Fruit fly (Drosophila melanogaster): ENCODE measurements around the gene CG4455.

The CG4455 gene

dm6 chr2L:16352585-16353580 is at the start of gene CG4455, which contains the start of the genes Hyls1 and chif:
TSS of gene CG4455 (plus strand) at chr2L:16352934.
TSS of gene Hyls1 (minus strand) at chr2L:16352628.
TSS of gene chif (minus strand) at chr2L:16352628.
- TF ChIP-seq CG17801 (GFP tag; optimal IDR thresholded peaks at IDR 0.05; ENCODE audit: partially characterized antibody) = peak; percentile 22

- peak; percentile 84 for TF ChIP-seq CG17801 (GFP tag; optimal IDR thresholded peaks at IDR 0.05; ENCODE audit: partially characterized antibody)
Measured at dm6 chr2L:16307026-16307703, 45.6 kb upstream of the CG4455 start, which contains the start of the genes CG5861 and Syx5. TSS of gene CG5861 (minus strand) at chr2L:16307298. TSS of gene Syx5 (plus strand) at chr2L:16307346.

dm6 chr2L:16310648-16311047 is 42.1 kb upstream of the CG4455 start, which contains the start of the genes cni and fzy:
TSS of gene cni (minus strand) at chr2L:16310726.
TSS of gene fzy (plus strand) at chr2L:16310956.
- TF ChIP-seq CG17801 (GFP tag; optimal IDR thresholded peaks at IDR 0.05; ENCODE audit: partially characterized antibody) = peak; percentile 23

- TF ChIP-seq CG17801 (GFP tag; optimal IDR thresholded peaks at IDR 0.05; ENCODE audit: partially characterized antibody) = peak; percentile 71
Measured at dm6 chr2L:16315027-16315426, 37.7 kb upstream of the CG4455 start.

- no peak for TF ChIP-seq CG17801 (GFP tag; optimal IDR thresholded peaks at IDR 0.05; ENCODE audit: partially characterized antibody)
Measured at dm6 chr2L:16315844-16316243, 36.9 kb upstream of the CG4455 start.

- TF ChIP-seq CG17801 (GFP tag; optimal IDR thresholded peaks at IDR 0.05; ENCODE audit: partially characterized antibody) = no peak
Measured at dm6 chr2L:16316410-16316809, 36.3 kb upstream of the CG4455 start.

dm6 chr2L:16317131-16317530 is 35.6 kb upstream of the CG4455 start:
- TF ChIP-seq CG17801 (GFP tag; optimal IDR thresholded peaks at IDR 0.05; ENCODE audit: partially characterized antibody) = no peak

- no peak for TF ChIP-seq CG17801 (GFP tag; optimal IDR thresholded peaks at IDR 0.05; ENCODE audit: partially characterized antibody)
Measured at dm6 chr2L:16317777-16318610, 34.7 kb upstream of the CG4455 start.

- no peak for TF ChIP-seq CG17801 (GFP tag; optimal IDR thresholded peaks at IDR 0.05; ENCODE audit: partially characterized antibody)
Measured at dm6 chr2L:16319743-16320142, 33.0 kb upstream of the CG4455 start.

- TF ChIP-seq CG17801 (GFP tag; optimal IDR thresholded peaks at IDR 0.05; ENCODE audit: partially characterized antibody) = no peak
Measured at dm6 chr2L:16320428-16320827, 32.3 kb upstream of the CG4455 start.

dm6 chr2L:16321209-16321608 is 31.5 kb upstream of the CG4455 start:
- TF ChIP-seq CG17801 (GFP tag; optimal IDR thresholded peaks at IDR 0.05; ENCODE audit: partially characterized antibody) = no peak

dm6 chr2L:16321872-16322631 is 30.7 kb upstream of the CG4455 start:
- TF ChIP-seq CG17801 (GFP tag; optimal IDR thresholded peaks at IDR 0.05; ENCODE audit: partially characterized antibody) = no peak

- no peak for TF ChIP-seq CG17801 (GFP tag; optimal IDR thresholded peaks at IDR 0.05; ENCODE audit: partially characterized antibody)
Measured at dm6 chr2L:16323544-16323943, 29.2 kb upstream of the CG4455 start.

dm6 chr2L:16324833-16325232 is 27.9 kb upstream of the CG4455 start:
- TF ChIP-seq CG17801 (GFP tag; optimal IDR thresholded peaks at IDR 0.05; ENCODE audit: partially characterized antibody) = no peak
